Fruit fly (Drosophila melanogaster) Kc167 (cell line): ENCODE measurements around the gene H15.

Experiments used
- Myc ChIP-seq: fragments of >200 bp; optimal IDR thresholded peaks from 2 replicates; lab custom pipeline; 2017; ENCODE audit warnings: missing external identifiers
- Sin3A ChIP-seq: fragments of >200 bp; optimal IDR thresholded peaks from 2 replicates; lab custom pipeline; 2018; ENCODE audit warnings: missing external identifiers
- h ChIP-seq: fragments of >200 bp; optimal IDR thresholded peaks from 3 replicates; lab custom pipeline; 2018; ENCODE audit warnings: missing external identifiers
- insv ChIP-seq: fragments of >200 bp; optimal IDR thresholded peaks from 3 replicates; lab custom pipeline; 2018; ENCODE audit warnings: missing external identifiers
- psq ChIP-seq: fragments of >200 bp; optimal IDR thresholded peaks from 2 replicates; lab custom pipeline; 2017; ENCODE audit warnings: missing external identifiers
- ttk ChIP-seq: sonication (Bioruptor generic); optimal IDR thresholded peaks from 2 replicates; lab custom pipeline; 2017; ENCODE audit warnings: missing external identifiers

DNA sequence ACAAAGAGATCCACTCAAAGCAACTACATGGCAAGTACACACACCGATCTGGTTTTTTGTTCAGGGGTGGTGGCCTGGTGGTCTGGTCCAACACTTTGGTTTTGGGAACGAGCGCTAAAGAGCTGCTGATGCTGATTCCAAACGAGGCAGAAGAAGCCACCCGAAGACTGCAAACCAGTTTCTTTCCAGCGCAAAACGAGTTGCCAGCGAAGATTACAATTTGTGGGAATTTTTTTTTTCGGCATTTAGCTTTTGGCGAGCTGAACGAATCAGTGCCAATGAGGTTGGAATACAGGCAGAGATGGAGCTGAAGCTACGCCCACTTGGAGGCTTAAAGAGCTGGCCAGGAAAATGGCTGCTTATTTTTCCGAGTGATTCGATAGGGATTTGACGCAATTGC is 27.6 kb upstream of the H15 start:
- no peak for TF ChIP-seq Myc (lab: Kevin White, UChicago)
- no peak for TF ChIP-seq Sin3A
- TF ChIP-seq insv (lab: Kevin White, UChicago) = no peak
- TF ChIP-seq psq (lab: Kevin White, UChicago) = no peak
- TF ChIP-seq h = no peak
- TF ChIP-seq ttk = no peak
